Worm (Caenorhabditis elegans) whole organism, L3 larva: ENCODE measurements around the gene rtfo-1.

Experiments
- aly-2 ChIP-seq: fragments of 150-350 bp; optimal IDR thresholded peaks from 2 replicates; lab custom pipeline; 2014; ENCODE audit warnings: missing biosample characterization, missing genetic modification characterization
- lin-39 ChIP-seq: fragments of 150-350 bp; optimal IDR thresholded peaks from 2 replicates; lab custom pipeline; 2018; ENCODE audit warnings: missing biosample characterization, missing genetic modification reagents, missing genetic modification characterization
- nfya-1 ChIP-seq: sonication (generic microtip); optimal IDR thresholded peaks from 2 replicates; lab custom pipeline; 2017; ENCODE audit warnings: missing genetic modification characterization, mild to moderate bottlenecking, missing compliant biosample characterization, antibody characterized with exemption, moderate library complexity; ENCODE audit not compliant: insufficient read depth
- nhr-11 ChIP-seq: fragments of 150-350 bp; optimal IDR thresholded peaks from 2 replicates; lab custom pipeline; 2014; ENCODE audit warnings: missing biosample characterization, missing genetic modification characterization
- nhr-12 ChIP-seq: fragments of 150-350 bp; optimal IDR thresholded peaks from 2 replicates; lab custom pipeline; 2014; ENCODE audit warnings: missing biosample characterization, missing genetic modification characterization
- nhr-237 ChIP-seq: fragments of 150-350 bp; optimal IDR thresholded peaks from 2 replicates; lab custom pipeline; 2014; ENCODE audit warnings: missing biosample characterization, missing genetic modification characterization
- nhr-25 ChIP-seq: sonication (generic microtip); optimal IDR thresholded peaks from 2 replicates; lab custom pipeline; 2017; ENCODE audit warnings: missing biosample characterization, missing genetic modification characterization
- nhr-76 ChIP-seq: fragments of 150-350 bp; sonication (generic microtip); optimal IDR thresholded peaks from 5 replicates; lab custom pipeline; 2014; ENCODE audit warnings: missing biosample characterization, missing genetic modification characterization
- pqm-1 ChIP-seq: fragments of 150-350 bp; optimal IDR thresholded peaks from 2 replicates; lab custom pipeline; 2017; ENCODE audit warnings: missing biosample characterization, missing genetic modification characterization, inconsistent platforms
- snpc-4 ChIP-seq: fragments of 150-350 bp; optimal IDR thresholded peaks from 2 replicates; lab custom pipeline; 2014; ENCODE audit warnings: missing biosample characterization, missing genetic modification characterization

DNA sequence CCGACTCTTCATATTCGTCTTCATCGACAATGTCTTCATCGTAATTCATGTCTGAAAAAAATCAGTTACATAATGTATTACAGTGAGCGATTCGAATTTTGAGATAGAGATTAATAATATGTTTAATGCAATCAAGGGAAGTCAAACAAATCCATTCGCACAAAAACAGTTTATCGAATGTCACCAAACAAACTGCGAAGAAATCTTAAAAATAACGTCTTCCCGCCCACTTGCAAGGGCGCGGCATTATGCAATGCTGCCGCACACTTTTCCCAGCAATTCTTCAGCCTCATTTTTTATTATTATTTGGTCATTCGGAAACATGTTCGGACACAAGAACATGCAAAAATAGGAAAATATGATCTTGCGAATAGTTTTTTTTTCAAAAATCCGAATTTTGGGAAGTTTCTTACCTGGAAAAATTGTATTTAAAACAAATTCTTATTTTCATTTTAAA is 38.2 kb downstream of the rtfo-1 start, which contains the start of gene mdf-1:
- TF ChIP-seq nhr-11 (tag; lab: Kevin White, UChicago) (no peak), nfya-1 (tag; lab: Kevin White, UChicago) (peak; percentile 82), nhr-237 (tag; lab: Kevin White, UChicago) (no peak), nhr-12 (no peak), pqm-1 (tag; lab: Kevin White, UChicago) (peak; percentile 58), aly-2 (tag; lab: Kevin White, UChicago) (no peak), nhr-25 (tag; lab: Kevin White, UChicago) (peak; percentile 75), nhr-76 (tag; lab: Kevin White, UChicago) (no peak), lin-39 (tag; lab: Kevin White, UChicago) (peak; percentile 63), snpc-4 (peak; percentile 36)
